Worm (Caenorhabditis elegans): ENCODE results near the gene kel-10.

DNA sequence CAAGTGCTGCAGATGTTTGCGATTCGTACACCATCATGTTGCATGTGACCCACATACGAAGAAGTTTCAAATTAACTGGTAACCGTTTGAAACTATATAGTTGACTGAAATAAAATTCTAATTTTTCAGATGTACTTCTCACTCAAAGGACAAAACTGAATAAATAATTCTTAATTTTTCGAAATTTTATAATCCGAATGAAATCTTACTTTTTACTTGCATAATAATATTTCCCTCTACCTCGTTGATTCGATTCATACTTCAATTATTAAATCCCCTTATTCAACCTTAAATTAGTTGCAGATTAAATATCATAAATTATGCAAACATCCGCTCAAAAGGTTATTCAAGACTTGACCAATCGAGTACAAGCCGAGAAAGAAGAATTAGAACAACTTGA lies 15.3 kb downstream of the kel-10 start, which contains the start of gene T16H12.2:
- TF ChIP-seq nhr-71 (tag; optimal IDR thresholded peaks at IDR 0.05) (no peak), ceh-82 (tag; optimal IDR thresholded peaks at IDR 0.05) (no peak), ces-1 (GFP tag; optimal IDR thresholded peaks at IDR 0.05) (no peak), ceh-88 (GFP tag; IDR thresholded peaks at IDR 0.05) (no peak), pag-3 (tag; optimal IDR thresholded peaks at IDR 0.05; ENCODE audit: borderline replicate concordance, insufficient read depth) (no peak)
